Worm (Caenorhabditis elegans): ENCODE data around the gene grd-2.

Gene grd-2

DNA sequence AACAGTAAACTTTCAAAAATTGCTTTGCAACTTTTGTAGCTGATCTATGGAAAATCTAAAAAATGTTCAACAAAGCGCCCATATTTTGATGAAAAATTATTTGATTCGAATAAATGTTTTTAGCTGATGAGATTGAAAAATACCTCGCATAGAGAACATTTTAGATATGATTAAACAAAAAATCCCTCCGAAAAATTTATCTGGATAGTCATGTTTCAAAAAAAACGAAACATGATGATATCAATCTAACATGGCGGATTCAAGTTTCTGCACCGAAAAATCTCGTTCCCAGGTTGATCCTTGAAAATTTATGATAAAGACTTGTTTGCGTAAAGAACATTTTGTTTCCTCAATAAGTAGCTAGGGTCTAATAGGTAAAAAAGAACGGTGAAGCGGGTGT is 906 bp upstream of the grd-2 start, which contains the start of gene ttr-12:
TSS of gene ttr-12 (minus strand) at position 101 of the 400 bp plus-strand sequence.
- TF ChIP-seq dpl-1 (GFP tag; optimal IDR thresholded peaks at IDR 0.05) (no peak), nhr-28 (tag; optimal IDR thresholded peaks at IDR 0.05) (no peak), lin-15B (tag; optimal IDR thresholded peaks at IDR 0.05) (no peak), nhr-48 (tag; optimal IDR thresholded peaks at IDR 0.05) (peak; percentile 65), daf-12 (tag; optimal IDR thresholded peaks at IDR 0.05) (no peak), zip-2 (tag; optimal IDR thresholded peaks at IDR 0.05) (no peak), nhr-42 (GFP tag; IDR thresholded peaks at IDR 0.05) (no peak)

DNA sequence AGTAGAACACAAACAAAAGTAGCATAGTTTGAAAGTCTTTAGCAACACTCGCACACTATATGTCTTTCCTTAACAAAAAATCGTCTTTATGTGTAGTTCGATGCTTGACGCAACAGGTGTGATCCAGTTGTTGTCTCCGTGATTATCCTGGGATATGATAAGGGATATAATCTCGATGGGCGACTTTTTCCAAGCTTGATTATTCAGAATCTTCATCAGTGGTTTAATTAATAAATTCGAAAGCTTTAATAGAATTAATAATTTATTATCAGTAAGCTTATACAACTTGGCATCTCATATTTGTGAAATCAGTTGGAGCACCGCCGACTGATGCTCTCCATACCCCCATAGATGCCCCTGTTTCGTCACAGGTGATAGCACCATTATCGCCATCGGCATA is 9.0 kb downstream of the grd-2 start, which contains the start of gene F46B3.7:
TSS of gene F46B3.7 (minus strand) at position 101 of the 400 bp plus-strand sequence.
- TF ChIP-seq ama-1 (optimal IDR thresholded peaks at IDR 0.05): no peak
- TF ChIP-seq fkh-10 (GFP tag; optimal IDR thresholded peaks at IDR 0.05): no peak

DNA sequence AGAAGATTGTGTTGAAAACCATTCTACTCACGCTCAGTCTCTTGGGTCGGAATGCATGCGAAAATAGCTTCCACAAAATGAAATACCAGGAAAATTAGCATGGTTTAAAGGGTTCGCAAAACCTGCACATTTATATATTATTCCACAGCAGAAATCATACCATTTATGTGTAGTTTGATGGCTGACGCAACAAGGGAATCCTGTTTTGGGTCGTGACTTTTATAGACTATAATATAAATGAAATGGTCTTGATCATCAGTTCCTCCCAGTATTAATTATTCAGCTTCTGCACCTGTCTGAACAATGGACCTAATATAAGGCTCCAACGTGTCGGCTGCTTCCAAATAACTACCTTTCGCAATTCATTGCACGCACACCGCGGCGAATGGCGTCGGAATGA is 13.5 kb downstream of the grd-2 start, which contains the start of gene F46B3.8:
TSS of gene F46B3.8 (minus strand) at position 101 of the 400 bp plus-strand sequence.
- TF ChIP-seq lin-38 (GFP tag; IDR thresholded peaks at IDR 0.05): no peak
- TF ChIP-seq F49E8.2 (tag; optimal IDR thresholded peaks at IDR 0.05; ENCODE audit: borderline replicate concordance): no peak
- no peak for TF ChIP-seq Y105C5A.15 (GFP tag; IDR thresholded peaks at IDR 0.05)
- no peak for TF ChIP-seq nhr-237 (tag; optimal IDR thresholded peaks at IDR 0.05)
- no peak for TF ChIP-seq saeg-2 (GFP tag; IDR thresholded peaks at IDR 0.05)
- no peak for TF ChIP-seq dmd-9 (GFP tag; IDR thresholded peaks at IDR 0.05)
- no peak for TF ChIP-seq hif-1 (tag; optimal IDR thresholded peaks at IDR 0.05)
- TF ChIP-seq lin-39 (tag; optimal IDR thresholded peaks at IDR 0.05): no peak
- TF ChIP-seq F37D6.2 (tag; optimal IDR thresholded peaks at IDR 0.05): no peak
- no peak for TF ChIP-seq snpc-4 (tag; optimal IDR thresholded peaks at IDR 0.05)
- no peak for TF ChIP-seq ceh-82 (tag; optimal IDR thresholded peaks at IDR 0.05)
- TF ChIP-seq Y48G9A.11 (GFP tag; IDR thresholded peaks at IDR 0.05): no peak
- no peak for TF ChIP-seq zag-1 (tag; optimal IDR thresholded peaks at IDR 0.05)

DNA sequence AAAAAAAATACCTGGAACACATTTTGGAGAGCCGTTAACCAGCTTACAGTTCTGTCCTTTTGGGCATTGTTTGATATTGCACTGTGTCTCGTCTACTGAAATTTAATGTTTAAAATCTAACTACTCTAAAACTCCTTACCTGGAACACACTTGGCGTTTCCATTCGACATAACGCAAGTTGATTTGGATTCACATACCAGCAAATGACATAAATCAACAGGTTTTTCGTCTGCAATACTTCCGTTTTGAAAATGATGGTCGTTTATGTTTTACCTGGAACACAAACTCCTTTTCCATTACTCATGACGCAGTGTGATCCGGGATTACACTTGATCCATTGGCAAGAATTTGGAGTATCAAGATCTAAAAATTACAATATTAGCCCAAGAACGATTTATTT is 15.7 kb downstream of the grd-2 start:
- TF ChIP-seq unc-62 (GFP tag; optimal IDR thresholded peaks at IDR 0.05 in 1 of 2) (peak in 1 of 2 experiments; percentile 95), unc-62 (tag; optimal IDR thresholded peaks at IDR 0.05) (no peak), daf-16 (GFP tag; optimal IDR thresholded peaks at IDR 0.05) (no peak), daf-16 (tag; optimal IDR thresholded peaks at IDR 0.05) (no peak)

DNA sequence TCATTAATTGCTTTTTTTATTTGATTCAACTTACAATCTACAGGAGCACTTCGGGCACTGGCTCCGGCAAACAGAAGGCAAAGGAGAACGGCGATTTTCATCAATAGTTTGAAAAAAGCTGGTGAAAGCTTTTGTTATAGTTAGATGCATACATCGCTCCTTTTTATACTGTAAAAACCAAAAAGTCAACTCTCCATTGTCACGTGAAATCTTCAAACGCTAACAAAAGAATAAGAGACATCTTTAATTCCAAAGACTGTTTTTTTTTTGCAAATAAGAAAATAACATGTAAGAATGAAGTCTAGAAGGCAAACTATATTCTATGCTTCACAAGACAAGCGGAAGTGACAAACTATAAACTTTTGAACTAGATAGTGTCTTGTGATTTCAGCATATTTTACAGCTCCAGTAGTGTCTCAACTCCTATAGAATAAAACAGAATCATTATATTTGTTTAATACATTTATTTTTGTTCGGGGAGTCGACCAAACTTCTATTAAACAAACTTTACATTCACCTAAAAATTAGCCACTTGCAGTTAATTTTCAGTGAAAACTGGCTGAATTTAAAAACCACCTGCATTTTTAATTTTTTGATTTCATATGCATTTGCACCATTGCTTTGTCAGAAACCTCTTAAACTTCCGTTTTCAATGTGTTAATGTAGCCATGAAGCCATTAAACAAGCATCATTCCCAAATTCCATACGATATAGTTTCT is 16.6 kb downstream of the grd-2 start, which contains the start of the genes F46B3.9 and srz-18:
TSS of gene F46B3.9 (minus strand) at position 101 of the 719 bp plus-strand sequence.
TSS of gene srz-18 (plus strand) at position 669 of the 719 bp plus-strand sequence.
- TF ChIP-seq F37D6.2 (tag; optimal IDR thresholded peaks at IDR 0.05) (no peak), aha-1 (tag) (peak; percentile 30)

DNA sequence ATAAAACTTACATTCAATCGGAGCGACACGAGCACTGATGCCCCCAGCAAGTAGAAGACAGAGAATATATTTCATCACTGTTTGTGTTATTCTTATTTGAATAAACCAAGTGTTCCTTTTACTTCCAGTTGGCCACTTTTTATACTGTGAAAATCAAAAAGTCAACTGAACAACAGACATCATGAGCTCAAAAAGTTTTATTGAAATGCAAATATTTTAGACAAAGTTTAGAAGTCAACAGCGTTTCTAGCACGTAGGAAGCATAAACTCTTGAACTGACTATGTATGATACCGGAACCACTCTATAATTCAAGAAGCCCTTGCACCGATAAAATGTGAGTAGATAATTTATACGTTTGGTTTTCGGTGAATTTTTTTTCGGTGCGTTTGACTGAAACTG is 21.7 kb downstream of the grd-2 start, which contains the start of gene F46B3.14:
TSS of gene F46B3.14 (minus strand) at position 101 of the 400 bp plus-strand sequence.
- TF ChIP-seq lim-7 (GFP tag; IDR thresholded peaks at IDR 0.05): no peak
- TF ChIP-seq sdz-12 (GFP tag; optimal IDR thresholded peaks at IDR 0.05): no peak
- TF ChIP-seq nhr-48 (tag; optimal IDR thresholded peaks at IDR 0.05): no peak
- TF ChIP-seq hmg-1.1 (GFP tag; IDR thresholded peaks at IDR 0.05): no peak
- no peak for TF ChIP-seq pqm-1 (tag; optimal IDR thresholded peaks at IDR 0.05)
- no peak for TF ChIP-seq snpc-4 (tag; optimal IDR thresholded peaks at IDR 0.05)
- no peak for TF ChIP-seq php-3 (GFP tag; IDR thresholded peaks at IDR 0.05)
- no peak for TF ChIP-seq nhr-111 (GFP tag; optimal IDR thresholded peaks at IDR 0.05)
- TF ChIP-seq T20F7.1 (GFP tag; optimal IDR thresholded peaks at IDR 0.05): no peak
- TF ChIP-seq zfp-3 (GFP tag; conservative IDR thresholded peaks at IDR 0.05): no peak
- no peak for TF ChIP-seq daf-16 (GFP tag; optimal IDR thresholded peaks at IDR 0.05)
- TF ChIP-seq daf-16 (tag; optimal IDR thresholded peaks at IDR 0.05): no peak
- no peak for TF ChIP-seq dpl-1 (GFP tag; optimal IDR thresholded peaks at IDR 0.05)
- no peak for TF ChIP-seq F10B5.3 (tag; optimal IDR thresholded peaks at IDR 0.05)
- no peak for TF ChIP-seq mxl-3 (GFP tag; optimal IDR thresholded peaks at IDR 0.05)
- TF ChIP-seq zip-2 (tag; optimal IDR thresholded peaks at IDR 0.05): no peak
- TF ChIP-seq zfp-2 (tag; optimal IDR thresholded peaks at IDR 0.05): no peak
- TF ChIP-seq tag-97 (GFP tag; IDR thresholded peaks at IDR 0.05): no peak
- no peak for TF ChIP-seq zip-11 (GFP tag; IDR thresholded peaks at IDR 0.05)

Data from whole organism, L4 larva.